Worm (Caenorhabditis elegans): ENCODE data around the gene C36B7.2.

- TF ChIP-seq ces-1 (GFP tag; optimal IDR thresholded peaks at IDR 0.05) (no peak), zip-8 (tag; optimal IDR thresholded peaks at IDR 0.05) (no peak), elt-1 (tag; optimal IDR thresholded peaks at IDR 0.05; ENCODE audit: borderline replicate concordance, insufficient read depth) (no peak), unc-62 (GFP tag; optimal IDR thresholded peaks at IDR 0.05) (no peak), unc-39 (tag; optimal IDR thresholded peaks at IDR 0.05) (no peak), lsy-2 (tag; optimal IDR thresholded peaks at IDR 0.05) (no peak), elt-3 (tag; optimal IDR thresholded peaks at IDR 0.05) (no peak), sptf-1 (tag; optimal IDR thresholded peaks at IDR 0.05) (no peak), sem-2 (GFP tag; optimal IDR thresholded peaks at IDR 0.05) (no peak)
Observed at ce11 chrX:7057357-7057756, 48.8 kb upstream of the C36B7.2 start, which contains the start of gene B0403.5.
